Worm (Caenorhabditis elegans) whole organism, midembryonic: Measurements from ENCODE around the gene eak-3.

Experiments
- klf-2 ChIP-seq: fragments of 200-800 bp; sonication (Bioruptor generic); conservative IDR thresholded peaks from 2 replicates; pipeline ENCODE4 v1.3.6; 2022; ENCODE audit warnings: missing genetic modification reagents, missing genetic modification characterization, missing compliant biosample characterization
- ref-1 ChIP-seq: fragments of 200-800 bp; sonication (Bioruptor generic); conservative IDR thresholded peaks from 2 replicates; pipeline ENCODE4 v1.3.6; 2022; ENCODE audit warnings: missing genetic modification reagents, missing genetic modification characterization, missing compliant biosample characterization

ce11 chrIII:1196192-1196591, 19.8 kb upstream of the eak-3 start, which contains the start of gene dss-1:
- no peak for TF ChIP-seq ref-1 (GFP tag; lab: Robert Waterston, UW)
- TF ChIP-seq klf-2 (GFP tag; lab: Robert Waterston, UW) = no peak
